Comparison of ENCODE assay signal across 2 fruit fly cellular contexts in genomic region chr3R:12441008-12441606, dm6.
TF ChIP-seq lines count a peak whose summit lies in the region.

No protein-coding gene starts in this region.

TF ChIP-seq in whole organism, adult, 20 proteins besides CTCF, POLR2A, EP300 and RAD21 (continued from another document):
- peak; percentile 64 for TF ChIP-seq Mnt (GFP tag; optimal IDR thresholded peaks at IDR 0.05; lab: Kevin White, UChicago)
TF ChIP-seq in whole organism, adult: peak in this region for 9.

TF ChIP-seq in whole organism, embryonic, 481 proteins besides CTCF, POLR2A, EP300 and RAD21 (continued from another document):
- TF ChIP-seq onecut (GFP tag; IDR thresholded peaks at IDR 0.05; lab: Robert Waterston, UW) (peak; percentile 25; the same call in 1 of the 2 replicates), CG7357 (GFP tag; IDR thresholded peaks at IDR 0.05; lab: Robert Waterston, UW) (no peak), CG32532 (GFP tag; IDR thresholded peaks at IDR 0.05; lab: Robert Waterston, UW) (peak; percentile 20; the same call in 1 of the 2 replicates), exex (tag; optimal IDR thresholded peaks at IDR 0.05; lab: Kevin White, UChicago) (peak; percentile 58)
